Worm (Caenorhabditis elegans): ENCODE measurements around the gene Y57G11C.1142.

DNA sequence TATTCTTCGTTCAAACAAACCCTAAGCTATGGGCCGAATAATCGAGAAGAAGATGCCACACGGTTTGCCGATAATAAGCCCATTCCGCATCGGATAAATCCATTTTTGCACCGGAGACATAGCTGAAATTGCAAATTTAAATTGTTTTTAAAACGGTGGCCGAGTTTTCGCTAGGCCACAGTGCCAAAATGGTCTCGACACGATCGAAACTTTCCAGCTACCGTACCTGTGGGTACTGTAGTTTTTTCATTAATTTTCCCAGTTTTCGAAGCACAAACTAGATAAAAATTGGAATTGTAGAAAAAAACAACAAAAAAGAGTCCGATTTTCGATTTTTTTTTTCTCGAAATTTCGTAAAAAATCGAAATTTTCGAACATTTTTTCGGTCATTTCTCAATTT is 25.8 kb downstream of the Y57G11C.1142 start:
- no peak for TF ChIP-seq ceh-100 (GFP tag; IDR thresholded peaks at IDR 0.05)
- TF ChIP-seq snpc-1.3 (tag; optimal IDR thresholded peaks at IDR 0.05; ENCODE audit: insufficient read depth), result no peak
- no peak for TF ChIP-seq F10E7.11 (tag; optimal IDR thresholded peaks at IDR 0.05)
